Fruit fly (Drosophila melanogaster): ENCODE data around the gene CG6761.

DNA sequence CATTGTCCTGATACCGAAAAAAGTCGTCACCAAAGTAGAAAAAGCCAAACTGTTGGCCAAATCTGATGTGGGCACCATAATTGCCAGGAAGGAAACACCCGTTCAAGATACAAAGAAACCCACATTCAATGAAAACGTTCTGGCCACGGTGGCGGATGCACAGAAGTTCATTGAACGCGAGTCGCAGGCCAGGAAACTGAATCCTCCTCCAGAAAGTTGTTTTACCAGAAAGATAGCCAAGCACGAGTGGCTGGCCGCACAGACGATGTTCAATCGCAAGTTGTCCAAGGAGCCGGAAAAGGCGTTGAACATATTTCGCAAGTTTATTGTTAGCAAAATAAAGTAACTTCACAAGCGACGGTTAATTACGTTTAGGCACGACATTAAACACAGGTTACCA lies 16.7 kb upstream of the CG6761 start:
- no peak for TF ChIP-seq pan (optimal IDR thresholded peaks at IDR 0.05)
- TF ChIP-seq EcR (GFP tag; optimal IDR thresholded peaks at IDR 0.05): no peak
- TF ChIP-seq Dll (optimal IDR thresholded peaks at IDR 0.05): no peak
- TF ChIP-seq CG8478 (optimal IDR thresholded peaks at IDR 0.05): no peak
- no peak for TF ChIP-seq usp (GFP tag; optimal IDR thresholded peaks at IDR 0.05)
- no peak for TF ChIP-seq psq (optimal IDR thresholded peaks at IDR 0.05)
